Worm (Caenorhabditis elegans): Measurements from ENCODE around the gene C07B5.4.

DNA sequence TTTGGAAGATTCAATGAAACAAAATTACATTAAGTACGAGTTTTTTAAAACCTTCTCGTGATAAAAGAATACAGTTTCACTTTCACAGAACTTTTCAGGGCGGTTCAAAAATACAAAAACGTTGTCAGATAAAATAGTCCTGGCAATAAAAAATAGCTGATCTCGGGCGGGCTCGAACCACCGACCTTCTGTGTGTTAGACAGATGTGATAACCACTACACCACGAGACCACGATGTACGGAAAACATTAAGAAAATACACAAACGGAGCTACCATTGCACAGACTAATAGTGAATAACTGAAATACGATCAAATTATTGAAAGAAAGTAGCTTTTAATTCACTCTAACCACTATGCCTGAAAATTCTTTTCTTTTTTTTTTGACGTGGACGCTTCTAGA lies 31.5 kb downstream of the C07B5.4 start:
- TF ChIP-seq flt-1 (GFP tag; IDR thresholded peaks at IDR 0.05): 0 out of 2 replicates have a peak, but pooled peaks have one; percentile 36
- no peak for TF ChIP-seq klf-2 (GFP tag; conservative IDR thresholded peaks at IDR 0.05)
- no peak for TF ChIP-seq med-1 (GFP tag; optimal IDR thresholded peaks at IDR 0.05; ENCODE audit: insufficient read depth)
